Fruit fly (Drosophila melanogaster): Measurements from ENCODE around the gene CG1387.

DNA sequence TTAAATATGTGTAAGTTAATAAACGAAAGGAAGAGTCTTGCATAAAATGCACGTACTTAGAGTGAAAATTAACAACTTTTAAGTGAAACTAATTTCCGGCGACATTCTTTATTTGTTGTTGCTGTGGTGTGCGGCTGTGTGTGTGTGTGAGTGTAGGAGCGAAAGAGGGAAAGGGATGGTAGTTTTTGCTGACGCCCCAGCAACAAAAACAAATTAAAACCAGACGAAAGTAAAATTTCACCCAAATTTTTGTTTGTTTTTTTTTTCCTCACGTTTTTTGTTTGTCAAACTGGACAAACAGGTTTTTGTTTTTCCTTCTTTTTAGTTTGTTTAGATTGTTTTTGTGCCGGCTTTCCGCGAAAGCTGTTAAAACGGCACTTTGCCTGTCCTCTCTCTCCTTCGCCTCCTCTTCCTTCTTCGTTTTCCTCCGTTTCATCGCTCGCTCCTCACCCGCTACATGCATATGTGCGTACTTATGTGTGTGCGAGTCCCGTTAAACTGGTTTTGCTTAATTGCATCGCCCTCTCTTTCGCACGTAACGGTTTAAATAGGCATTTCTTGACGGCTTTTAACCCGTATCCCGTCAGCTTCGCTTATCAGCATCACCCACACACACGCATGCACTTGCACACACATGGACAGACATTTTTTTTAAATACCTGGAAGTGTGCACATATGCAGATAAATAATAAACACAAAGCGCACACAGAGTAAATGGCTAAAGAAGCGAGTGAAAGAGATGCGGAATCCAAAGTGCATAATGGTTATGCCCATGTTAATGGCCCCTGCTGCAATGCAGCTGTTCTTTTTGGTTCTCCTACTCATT is 51.9 kb downstream of the CG1387 start, which contains the start of gene Miga:
- TF ChIP-seq CG3847 (GFP tag; IDR thresholded peaks at IDR 0.05): no peak
- TF ChIP-seq tll (GFP tag; optimal IDR thresholded peaks at IDR 0.05): peak in 1 of 2 experiments; percentile 55
- TF ChIP-seq NC2β (GFP tag; optimal IDR thresholded peaks at IDR 0.05): no peak
- TF ChIP-seq trh (GFP tag; optimal IDR thresholded peaks at IDR 0.05): no peak
- no peak for TF ChIP-seq usp (GFP tag; optimal IDR thresholded peaks at IDR 0.05)
- no peak for TF ChIP-seq CG12744 (GFP tag; optimal IDR thresholded peaks at IDR 0.05)
- peak; percentile 32; the same call in 1 of the 3 replicates for TF ChIP-seq Opbp (GFP tag; IDR thresholded peaks at IDR 0.05; ENCODE audit: partially characterized antibody)
- no peak for TF ChIP-seq sim (GFP tag; IDR thresholded peaks at IDR 0.05)
- TF ChIP-seq CG32767 (GFP tag; IDR thresholded peaks at IDR 0.05): no peak
- TF ChIP-seq Oaz (GFP tag; IDR thresholded peaks at IDR 0.05): no peak
